Worm (Caenorhabditis elegans) whole organism, midembryonic: ENCODE results near the gene Y45F3A.9.

Experiments used
- T22C8.4 ChIP-seq: fragments of 200-800 bp; sonication (Bioruptor generic); IDR thresholded peaks from 2 replicates; pipeline ENCODE4 v1.3.6; 2022; ENCODE audit warnings: missing genetic modification characterization, missing compliant biosample characterization
- cog-1 ChIP-seq: sonication (generic microtip); optimal IDR thresholded peaks from 2 replicates; lab custom pipeline; 2016; ENCODE audit warnings: missing genetic modification characterization, missing compliant biosample characterization
- flt-1 ChIP-seq: fragments of 200-800 bp; sonication (Bioruptor generic); IDR thresholded peaks from 2 replicates; pipeline ENCODE4 v1.3.6; 2022; ENCODE audit warnings: missing genetic modification characterization, missing compliant biosample characterization
- klf-2 ChIP-seq: fragments of 200-800 bp; sonication (Bioruptor generic); conservative IDR thresholded peaks from 2 replicates; pipeline ENCODE4 v1.3.6; 2022; ENCODE audit warnings: missing genetic modification reagents, missing genetic modification characterization, missing compliant biosample characterization
- med-1 ChIP-seq: sonication (generic microtip); optimal IDR thresholded peaks from 2 replicates; lab custom pipeline; 2017; ENCODE audit warnings: missing genetic modification characterization, mild to moderate bottlenecking, missing compliant biosample characterization, antibody characterized with exemption, missing genetic modification reagents; ENCODE audit not compliant: insufficient read depth
- ref-1 ChIP-seq: fragments of 200-800 bp; sonication (Bioruptor generic); conservative IDR thresholded peaks from 2 replicates; pipeline ENCODE4 v1.3.6; 2022; ENCODE audit warnings: missing genetic modification reagents, missing genetic modification characterization, missing compliant biosample characterization
- tab-1 ChIP-seq: fragments of 200-800 bp; sonication (Bioruptor generic); IDR thresholded peaks from 2 replicates; pipeline ENCODE4 v1.3.6; 2022; ENCODE audit warnings: missing genetic modification characterization, missing compliant biosample characterization
- ztf-23 ChIP-seq: fragments of 200-800 bp; sonication (Bioruptor generic); IDR thresholded peaks from 2 replicates; pipeline ENCODE4 v1.3.6; 2022; ENCODE audit warnings: missing genetic modification reagents, missing genetic modification characterization, missing compliant biosample characterization
- ztf-29 ChIP-seq: fragments of 200-800 bp; sonication (Bioruptor generic); IDR thresholded peaks from 2 replicates; pipeline ENCODE4 v1.3.6; 2022; ENCODE audit warnings: missing genetic modification reagents, missing genetic modification characterization, missing compliant biosample characterization

The Y45F3A.9 gene

ce11 chrIII:10631870-10632509, 37.0 kb upstream of the Y45F3A.9 start:
- TF ChIP-seq flt-1 (GFP tag; lab: Robert Waterston, UW) (no peak), ref-1 (GFP tag; lab: Robert Waterston, UW) (no peak)

- TF ChIP-seq ztf-23: no peak
- no peak for TF ChIP-seq klf-2 (GFP tag; lab: Robert Waterston, UW)
- no peak for TF ChIP-seq ztf-29 (GFP tag; lab: Robert Waterston, UW)
- TF ChIP-seq tab-1 (GFP tag; lab: Robert Waterston, UW): no peak
- no peak for TF ChIP-seq ref-1 (GFP tag; lab: Robert Waterston, UW)
- no peak for TF ChIP-seq flt-1 (GFP tag; lab: Robert Waterston, UW)
- no peak for TF ChIP-seq T22C8.4 (GFP tag; lab: Robert Waterston, UW)
- TF ChIP-seq med-1: no peak
- TF ChIP-seq cog-1 (tag; lab: Kevin White, UChicago): no peak
Observed at ce11 chrIII:10629795-10630194, 34.8 kb upstream of the Y45F3A.9 start.

ce11 chrIII:10629043-10629442, 34.1 kb upstream of the Y45F3A.9 start, which contains the start of gene swt-4:
TSS of gene swt-4 (minus strand) at chrIII:10629143.
- TF ChIP-seq tab-1 (GFP tag; lab: Robert Waterston, UW) (no peak), med-1 (no peak), ztf-23 (no peak)

ce11 chrIII:10628360-10628759, 33.4 kb upstream of the Y45F3A.9 start:
- no peak for TF ChIP-seq flt-1 (GFP tag; lab: Robert Waterston, UW)
- TF ChIP-seq med-1: no peak
- no peak for TF ChIP-seq cog-1 (tag; lab: Kevin White, UChicago)
- TF ChIP-seq ref-1 (GFP tag; lab: Robert Waterston, UW): no peak
- TF ChIP-seq klf-2 (GFP tag; lab: Robert Waterston, UW): no peak
- TF ChIP-seq ztf-29 (GFP tag; lab: Robert Waterston, UW): no peak
- no peak for TF ChIP-seq T22C8.4 (GFP tag; lab: Robert Waterston, UW)
- no peak for TF ChIP-seq tab-1 (GFP tag; lab: Robert Waterston, UW)
- no peak for TF ChIP-seq ztf-23

ce11 chrIII:10624564-10624963, 29.6 kb upstream of the Y45F3A.9 start:
- TF ChIP-seq flt-1 (GFP tag; lab: Robert Waterston, UW) (peak; percentile 94), klf-2 (GFP tag; lab: Robert Waterston, UW) (peak; percentile 81), ztf-23 (peak; percentile 82), ztf-29 (GFP tag; lab: Robert Waterston, UW) (peak; percentile 67), med-1 (peak; percentile 55), cog-1 (tag; lab: Kevin White, UChicago) (peak; percentile 51), T22C8.4 (GFP tag; lab: Robert Waterston, UW) (peak; percentile 92), tab-1 (GFP tag; lab: Robert Waterston, UW) (peak; percentile 93), ref-1 (GFP tag; lab: Robert Waterston, UW) (peak; percentile 85)

- TF ChIP-seq tab-1 (GFP tag; lab: Robert Waterston, UW): no peak
- TF ChIP-seq flt-1 (GFP tag; lab: Robert Waterston, UW): peak; percentile 48; the same call in 1 of the 2 replicates
- 0 out of 2 replicates have a peak, but pooled peaks have one; percentile 55 for TF ChIP-seq ztf-23
- no peak for TF ChIP-seq cog-1 (tag; lab: Kevin White, UChicago)
Observed at ce11 chrIII:10621208-10621607, 26.2 kb upstream of the Y45F3A.9 start, which contains the start of the genes lron-10 and hpr-9. TSS of gene lron-10 (minus strand) at chrIII:10621369. TSS of gene hpr-9 (plus strand) at chrIII:10621551.

- TF ChIP-seq klf-2 (GFP tag; lab: Robert Waterston, UW): no peak
- no peak for TF ChIP-seq T22C8.4 (GFP tag; lab: Robert Waterston, UW)
- TF ChIP-seq ref-1 (GFP tag; lab: Robert Waterston, UW): no peak
- TF ChIP-seq flt-1 (GFP tag; lab: Robert Waterston, UW): no peak
- no peak for TF ChIP-seq ztf-29 (GFP tag; lab: Robert Waterston, UW)
- no peak for TF ChIP-seq med-1
- TF ChIP-seq tab-1 (GFP tag; lab: Robert Waterston, UW): no peak
- TF ChIP-seq ztf-23: no peak
- no peak for TF ChIP-seq cog-1 (tag; lab: Kevin White, UChicago)
Observed at ce11 chrIII:10615166-10615565, 20.2 kb upstream of the Y45F3A.9 start, which contains the start of gene mrpl-22. TSS of gene mrpl-22 (plus strand) at chrIII:10615466.

- TF ChIP-seq ztf-29 (GFP tag; lab: Robert Waterston, UW) (no peak), klf-2 (GFP tag; lab: Robert Waterston, UW) (no peak), cog-1 (tag; lab: Kevin White, UChicago) (no peak), tab-1 (GFP tag; lab: Robert Waterston, UW) (no peak), flt-1 (GFP tag; lab: Robert Waterston, UW) (no peak), med-1 (no peak), T22C8.4 (GFP tag; lab: Robert Waterston, UW) (no peak), ref-1 (GFP tag; lab: Robert Waterston, UW) (no peak), ztf-23 (no peak)
Observed at ce11 chrIII:10612333-10612732, 17.4 kb upstream of the Y45F3A.9 start, which contains the start of gene Y39A1A.24. TSS of gene Y39A1A.24 (plus strand) at chrIII:10612633.

ce11 chrIII:10608161-10608560, 13.2 kb upstream of the Y45F3A.9 start:
- no peak for TF ChIP-seq ztf-29 (GFP tag; lab: Robert Waterston, UW)
- TF ChIP-seq klf-2 (GFP tag; lab: Robert Waterston, UW): no peak
- TF ChIP-seq ref-1 (GFP tag; lab: Robert Waterston, UW): no peak
- no peak for TF ChIP-seq tab-1 (GFP tag; lab: Robert Waterston, UW)
- no peak for TF ChIP-seq flt-1 (GFP tag; lab: Robert Waterston, UW)
- TF ChIP-seq ztf-23: no peak
- TF ChIP-seq med-1: no peak
- TF ChIP-seq T22C8.4 (GFP tag; lab: Robert Waterston, UW): no peak
- TF ChIP-seq cog-1 (tag; lab: Kevin White, UChicago): no peak

- no peak for TF ChIP-seq tab-1 (GFP tag; lab: Robert Waterston, UW)
Observed at ce11 chrIII:10605049-10605448, 10.1 kb upstream of the Y45F3A.9 start, which contains the start of gene rabx-5. TSS of gene rabx-5 (plus strand) at chrIII:10605349.
